Worm (Caenorhabditis elegans): ENCODE measurements around the gene F56D6.20.

- TF ChIP-seq nhr-237 (tag; optimal IDR thresholded peaks at IDR 0.05) (no peak), elt-3 (tag; optimal IDR thresholded peaks at IDR 0.05) (no peak)
These were observed 37.4 kb upstream of the F56D6.20 start for ce11 chrIV:3875260-3875659.
